Fruit fly (Drosophila melanogaster) whole organism: ENCODE data around the gene ND-15.

Experiments
- EcR ChIP-seq, 2 experiments: fragments of >200 bp; optimal IDR thresholded peaks; 2 replicates each; lab custom pipeline; 2017; ENCODE audit warnings: missing biosample characterization in 2 of 2, missing genetic modification characterization in 2 of 2, missing genetic modification reagents in 2 of 2
- psq ChIP-seq: fragments of >200 bp; optimal IDR thresholded peaks from 2 replicates; lab custom pipeline; 2017

dm6 chr2L:88528-88927, 26.0 kb upstream of the ND-15 start:
- TF ChIP-seq psq (lab: Kevin White, UChicago): no peak
- no peak for TF ChIP-seq EcR (GFP tag; optimal IDR thresholded peaks at IDR 0.05; lab: Kevin White, UChicago)
